Worm (Caenorhabditis elegans) whole organism, L3 larva: ENCODE data around the gene clec-133.

Experiments
- ceh-82 ChIP-seq: fragments of 150-350 bp; optimal IDR thresholded peaks from 2 replicates; lab custom pipeline; 2014; ENCODE audit warnings: missing biosample characterization, missing genetic modification characterization
- ceh-9 ChIP-seq: sonication (generic microtip); optimal IDR thresholded peaks from 2 replicates; lab custom pipeline; 2018; ENCODE audit warnings: missing biosample characterization, missing genetic modification characterization
- fkh-10 ChIP-seq: sonication (generic microtip); optimal IDR thresholded peaks from 2 replicates; lab custom pipeline; 2017; ENCODE audit warnings: missing biosample characterization, missing genetic modification reagents, missing genetic modification characterization
- fkh-2 ChIP-seq: fragments of 150-350 bp; optimal IDR thresholded peaks from 2 replicates; lab custom pipeline; 2014; ENCODE audit warnings: missing biosample characterization, missing genetic modification reagents, missing genetic modification characterization
- hmg-11 ChIP-seq: sonication (generic microtip); optimal IDR thresholded peaks from 2 replicates; lab custom pipeline; 2016; ENCODE audit warnings: missing genetic modification characterization, missing compliant biosample characterization
- nhr-11 ChIP-seq: fragments of 150-350 bp; optimal IDR thresholded peaks from 2 replicates; lab custom pipeline; 2014; ENCODE audit warnings: missing biosample characterization, missing genetic modification characterization
- nhr-237 ChIP-seq: fragments of 150-350 bp; optimal IDR thresholded peaks from 2 replicates; lab custom pipeline; 2014; ENCODE audit warnings: missing biosample characterization, missing genetic modification characterization
- snpc-4 ChIP-seq: fragments of 150-350 bp; optimal IDR thresholded peaks from 2 replicates; lab custom pipeline; 2014; ENCODE audit warnings: missing biosample characterization, missing genetic modification characterization
- unc-62 ChIP-seq: fragments of 150-350 bp; sonication (generic microtip); optimal IDR thresholded peaks from 4 replicates; lab custom pipeline; 2014; ENCODE audit warnings: missing biosample characterization, missing genetic modification reagents, missing genetic modification characterization
- ztf-11 ChIP-seq: fragments of 150-350 bp; optimal IDR thresholded peaks from 2 replicates; lab custom pipeline; 2014; ENCODE audit warnings: missing biosample characterization, missing genetic modification characterization

DNA sequence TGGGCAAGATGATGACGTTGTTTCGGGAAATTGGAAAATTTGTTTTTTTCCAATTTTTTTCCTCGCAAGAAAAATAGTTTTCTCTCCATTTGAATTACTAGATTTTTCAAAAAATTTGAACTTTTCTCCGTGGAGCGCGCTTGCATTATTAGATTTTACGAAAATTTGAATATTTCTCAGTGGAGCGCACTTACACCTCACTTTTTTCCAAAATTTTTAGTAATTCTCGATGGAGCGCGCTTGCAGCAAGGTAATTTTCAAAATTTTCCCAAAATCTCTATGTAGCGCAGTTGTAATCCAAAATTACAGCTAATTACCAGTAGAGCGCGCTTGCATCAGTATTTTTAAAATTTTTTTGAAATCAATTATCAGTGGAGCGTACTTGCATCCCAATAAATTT is 23.5 kb upstream of the clec-133 start:
- no peak for TF ChIP-seq snpc-4
- no peak for TF ChIP-seq ceh-82 (tag; lab: Kevin White, UChicago)
- no peak for TF ChIP-seq unc-62 (GFP tag; lab: Kevin White, UChicago)
- no peak for TF ChIP-seq ceh-9
- no peak for TF ChIP-seq ztf-11 (tag; lab: Kevin White, UChicago)
- TF ChIP-seq fkh-2 (tag; lab: Kevin White, UChicago), result no peak
- no peak for TF ChIP-seq nhr-11 (tag; lab: Kevin White, UChicago)
- TF ChIP-seq nhr-237 (tag; lab: Kevin White, UChicago), result no peak
- no peak for TF ChIP-seq fkh-10
- no peak for TF ChIP-seq hmg-11 (tag; lab: Kevin White, UChicago)
